Fruit fly (Drosophila melanogaster) Kc167 (cell line): ENCODE results near the gene CG6126.

Experiments
- Myc ChIP-seq: fragments of >200 bp; optimal IDR thresholded peaks from 2 replicates; lab custom pipeline; 2017; ENCODE audit warnings: missing external identifiers
- h ChIP-seq: fragments of >200 bp; optimal IDR thresholded peaks from 3 replicates; lab custom pipeline; 2018; ENCODE audit warnings: missing external identifiers
- insv ChIP-seq: fragments of >200 bp; optimal IDR thresholded peaks from 3 replicates; lab custom pipeline; 2018; ENCODE audit warnings: missing external identifiers
- psq ChIP-seq: fragments of >200 bp; optimal IDR thresholded peaks from 2 replicates; lab custom pipeline; 2017; ENCODE audit warnings: missing external identifiers

dm6 chr3R:16251270-16251925 lies 48.5 kb upstream of the CG6126 start:
- TF ChIP-seq h (no peak), Myc (lab: Kevin White, UChicago) (no peak), insv (no peak), psq (no peak)
